Fruit fly (Drosophila melanogaster) Kc167 (cell line): ENCODE results near the gene Or88a.

Experiments used
- Myc ChIP-seq: fragments of >200 bp; optimal IDR thresholded peaks from 2 replicates; lab custom pipeline; 2017; ENCODE audit warnings: missing external identifiers
- h ChIP-seq: fragments of >200 bp; optimal IDR thresholded peaks from 3 replicates; lab custom pipeline; 2018; ENCODE audit warnings: missing external identifiers
- psq ChIP-seq: fragments of >200 bp; optimal IDR thresholded peaks from 2 replicates; lab custom pipeline; 2017; ENCODE audit warnings: missing external identifiers

DNA sequence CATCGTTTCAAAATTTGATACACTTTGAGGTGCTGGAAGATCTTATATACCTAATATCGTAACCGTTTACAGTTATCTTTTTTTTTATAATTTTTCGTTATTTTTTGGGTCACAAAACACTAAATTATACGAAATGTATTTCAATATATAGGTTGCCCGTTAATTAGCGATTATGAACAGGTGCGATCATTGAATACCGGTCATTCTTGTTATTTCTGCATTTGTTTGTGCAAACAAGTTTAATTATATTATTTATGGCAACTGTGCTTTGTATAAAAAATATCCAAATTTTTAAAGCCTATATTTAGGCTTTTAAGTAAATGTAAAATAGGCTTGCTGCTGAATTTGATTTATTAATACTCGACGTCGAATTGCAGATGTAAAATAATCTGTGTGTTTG, 43.3 kb downstream of the Or88a start, which contains the start of gene CG42500:
- TF ChIP-seq psq = no peak
- no peak for TF ChIP-seq h (lab: Kevin White, UChicago)
- TF ChIP-seq Myc (lab: Kevin White, UChicago) = no peak
